Worm (Caenorhabditis elegans) whole organism, midembryonic: ENCODE results near the gene snpc-1.1.

Experiments used
- klf-2 ChIP-seq: fragments of 200-800 bp; sonication (Bioruptor generic); conservative IDR thresholded peaks from 2 replicates; pipeline ENCODE4 v1.3.6; 2022; ENCODE audit warnings: missing genetic modification reagents, missing genetic modification characterization, missing compliant biosample characterization
- tab-1 ChIP-seq: fragments of 200-800 bp; sonication (Bioruptor generic); IDR thresholded peaks from 2 replicates; pipeline ENCODE4 v1.3.6; 2022; ENCODE audit warnings: missing genetic modification characterization, missing compliant biosample characterization

ce11 chrII:7814915-7815314 lies 33.8 kb upstream of the snpc-1.1 start:
- no peak for TF ChIP-seq tab-1
- no peak for TF ChIP-seq klf-2 (GFP tag; lab: Robert Waterston, UW)
